Worm (Caenorhabditis elegans): ENCODE data around the gene glod-4.

DNA sequence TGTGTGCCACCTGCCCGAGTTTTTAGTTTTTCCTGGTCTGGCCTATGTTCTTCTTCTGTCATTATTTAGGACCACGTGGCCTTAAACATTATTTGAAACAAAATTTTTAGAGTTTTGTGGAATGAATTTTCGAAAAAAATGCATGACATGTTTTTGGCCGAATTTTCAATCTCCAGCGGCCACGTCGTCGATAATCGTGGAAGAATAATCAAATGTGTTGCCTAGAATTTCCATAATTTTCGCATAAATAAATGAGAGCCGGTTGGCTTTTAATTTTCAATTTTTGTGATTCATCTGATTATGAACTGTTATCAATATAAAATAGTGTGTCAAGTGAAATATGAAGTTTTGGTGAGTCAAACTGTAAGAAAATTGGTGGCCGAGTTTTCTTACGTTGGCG lies 7.5 kb downstream of the glod-4 start, which contains the start of gene C01G12.16:
- no peak for TF ChIP-seq klf-2 (GFP tag; conservative IDR thresholded peaks at IDR 0.05)
- TF ChIP-seq flt-1 (GFP tag; IDR thresholded peaks at IDR 0.05), result no peak
- TF ChIP-seq ztf-29 (GFP tag; IDR thresholded peaks at IDR 0.05), result no peak
- no peak for TF ChIP-seq T22C8.4 (GFP tag; IDR thresholded peaks at IDR 0.05)
- no peak for TF ChIP-seq cog-1 (tag; optimal IDR thresholded peaks at IDR 0.05)
- no peak for TF ChIP-seq ztf-23 (GFP tag; IDR thresholded peaks at IDR 0.05)
- no peak for TF ChIP-seq tab-1 (GFP tag; IDR thresholded peaks at IDR 0.05)
- no peak for TF ChIP-seq ref-1 (GFP tag; conservative IDR thresholded peaks at IDR 0.05)
